Fruit fly (Drosophila melanogaster) whole organism, embryonic: Measurements from ENCODE around the gene mad2.
A peak's percentile ranks its signal among the peaks of the same experiment; 100 is the strongest.

Experiments
- Aef1 ChIP-seq: fragments of 200-800 bp; sonication (Bioruptor generic); IDR thresholded peaks from 3 replicates; pipeline ENCODE4 v1.3.6; 2022; ENCODE audit warnings: missing biosample characterization, missing genetic modification characterization
- Antp ChIP-seq: fragments of 200-800 bp; sonication (Bioruptor generic); optimal IDR thresholded peaks from 3 replicates; lab custom pipeline; 2016; ENCODE audit warnings: missing biosample characterization, missing genetic modification characterization
- Atf3 ChIP-seq: fragments of 200-800 bp; sonication (Bioruptor generic); optimal IDR thresholded peaks from 3 replicates; lab custom pipeline; 2016; ENCODE audit warnings: missing biosample characterization, missing genetic modification characterization
- CG10209 ChIP-seq: fragments of 200-800 bp; sonication (Bioruptor generic); optimal IDR thresholded peaks from 3 replicates; lab custom pipeline; 2017; ENCODE audit warnings: missing biosample characterization, mild to moderate bottlenecking, missing genetic modification characterization, missing genetic modification reagents
- CG12219 ChIP-seq: fragments of 200-800 bp; sonication (Bioruptor generic); optimal IDR thresholded peaks from 3 replicates; lab custom pipeline; 2018; ENCODE audit warnings: missing biosample characterization, mild to moderate bottlenecking, missing genetic modification characterization
- CG13287 ChIP-seq: fragments of 200-800 bp; sonication (Bioruptor generic); IDR thresholded peaks from 2 replicates; pipeline ENCODE4 v1.3.6; 2022; ENCODE audit warnings: missing biosample characterization, missing genetic modification characterization; ENCODE audit not compliant: partially characterized antibody
- CG14710 ChIP-seq: fragments of 200-800 bp; sonication (Bioruptor generic); optimal IDR thresholded peaks from 3 replicates; lab custom pipeline; 2019; ENCODE audit warnings: missing biosample characterization, mild to moderate bottlenecking, missing genetic modification characterization, moderate library complexity
- CG14965 ChIP-seq: fragments of 200-800 bp; sonication (Bioruptor generic); optimal IDR thresholded peaks from 2 replicates; lab custom pipeline; 2016; ENCODE audit warnings: missing biosample characterization, missing genetic modification characterization, borderline replicate concordance
- CG15011 ChIP-seq: fragments of 200-800 bp; sonication (Bioruptor generic); optimal IDR thresholded peaks from 3 replicates; lab custom pipeline; 2018; ENCODE audit warnings: missing biosample characterization, mild to moderate bottlenecking, missing genetic modification characterization
- CG15073 ChIP-seq: fragments of 200-800 bp; sonication (Bioruptor generic); optimal IDR thresholded peaks from 2 replicates; lab custom pipeline; 2016; ENCODE audit warnings: missing biosample characterization, missing genetic modification characterization
- CG1603 ChIP-seq: fragments of 200-800 bp; sonication (Bioruptor generic); optimal IDR thresholded peaks from 2 replicates; lab custom pipeline; 2019; ENCODE audit warnings: missing biosample characterization, mild to moderate bottlenecking, missing genetic modification characterization, moderate library complexity
- CG2678 ChIP-seq: fragments of 200-800 bp; sonication (Bioruptor generic); optimal IDR thresholded peaks from 3 replicates; lab custom pipeline; 2019; ENCODE audit warnings: missing biosample characterization, mild to moderate bottlenecking, missing genetic modification characterization, moderate library complexity
- CG31441 ChIP-seq: fragments of 200-800 bp; sonication (Bioruptor generic); IDR thresholded peaks from 2 replicates; pipeline ENCODE4 v1.3.6; 2022; ENCODE audit warnings: missing biosample characterization, missing genetic modification characterization
- CG6254 ChIP-seq: fragments of 200-800 bp; sonication (Bioruptor generic); optimal IDR thresholded peaks from 3 replicates; lab custom pipeline; 2017; ENCODE audit warnings: mild to moderate bottlenecking, missing biosample characterization, missing genetic modification reagents, missing genetic modification characterization
- CG7556 ChIP-seq: fragments of 200-800 bp; sonication (Bioruptor generic); optimal IDR thresholded peaks from 2 replicates; lab custom pipeline; 2017; ENCODE audit warnings: missing biosample characterization, mild to moderate bottlenecking, missing genetic modification characterization
- CG8765 ChIP-seq: fragments of 200-800 bp; sonication (Bioruptor generic); IDR thresholded peaks from 2 replicates; pipeline ENCODE4 v1.3.6; 2022; ENCODE audit warnings: missing biosample characterization, missing genetic modification characterization
- CG9727 ChIP-seq: fragments of 200-800 bp; sonication (Bioruptor generic); optimal IDR thresholded peaks from 3 replicates; lab custom pipeline; 2017; ENCODE audit warnings: missing biosample characterization, mild to moderate bottlenecking, missing genetic modification characterization
- CkIIα-i1 ChIP-seq: fragments of 200-800 bp; sonication (Bioruptor generic); IDR thresholded peaks from 2 replicates; pipeline ENCODE4 v1.3.6; 2022; ENCODE audit warnings: missing biosample characterization, missing genetic modification characterization
- Elba2 ChIP-seq: fragments of 200-800 bp; sonication (Bioruptor generic); optimal IDR thresholded peaks from 3 replicates; lab custom pipeline; 2016; ENCODE audit warnings: missing biosample characterization, missing genetic modification characterization
- HLH3B ChIP-seq: fragments of 200-800 bp; sonication (Bioruptor generic); IDR thresholded peaks from 2 replicates; pipeline ENCODE4 v1.3.6; 2022; ENCODE audit warnings: missing biosample characterization, missing genetic modification characterization
- Hmx ChIP-seq: fragments of 200-800 bp; sonication (Bioruptor generic); optimal IDR thresholded peaks from 2 replicates; lab custom pipeline; 2016; ENCODE audit warnings: missing biosample characterization, missing genetic modification characterization
- Hsf ChIP-seq: fragments of 200-800 bp; sonication (Bioruptor generic); optimal IDR thresholded peaks from 3 replicates; lab custom pipeline; 2016; ENCODE audit warnings: missing biosample characterization, missing genetic modification characterization
- Mes4 ChIP-seq: fragments of 200-800 bp; sonication (Bioruptor generic); optimal IDR thresholded peaks from 2 replicates; lab custom pipeline; 2016; ENCODE audit warnings: missing biosample characterization, missing genetic modification characterization
- NC2α ChIP-seq: fragments of 200-800 bp; sonication (Bioruptor generic); optimal IDR thresholded peaks from 2 replicates; lab custom pipeline; 2016; ENCODE audit warnings: missing biosample characterization, missing genetic modification characterization
- NfI ChIP-seq: fragments of 200-800 bp; sonication (Bioruptor generic); optimal IDR thresholded peaks from 3 replicates; lab custom pipeline; 2018; ENCODE audit warnings: missing biosample characterization, mild to moderate bottlenecking, missing genetic modification characterization, moderate library complexity
- Pdp1 ChIP-seq, 2 experiments: fragments of 200-800 bp; sonication (Bioruptor generic); optimal IDR thresholded peaks; 3 replicates each; lab custom pipeline; 2016; ENCODE audit warnings: missing biosample characterization in 2 of 2, missing genetic modification characterization in 2 of 2, mild to moderate bottlenecking in 1 of 2, moderate library complexity in 1 of 2
- Scr ChIP-seq: fragments of 200-800 bp; sonication (Bioruptor generic); IDR thresholded peaks from 2 replicates; pipeline ENCODE4 v1.3.6; 2022; ENCODE audit warnings: missing biosample characterization, missing genetic modification characterization; ENCODE audit not compliant: partially characterized antibody
- Stat92E ChIP-seq, 3 experiments: fragments of >200 bp in 2 of 3; fragments of 200-800 bp in 1 of 3; sonication (Bioruptor generic) in 1 of 3; optimal IDR thresholded peaks; 2 replicates each; lab custom pipeline; 2017 to 2019; ENCODE audit warnings: missing biosample characterization in 3 of 3, missing genetic modification characterization in 3 of 3, mild to moderate bottlenecking in 1 of 3, moderate library complexity in 1 of 3
- Trl ChIP-seq, 3 experiments: fragments of >200 bp in 2 of 3; fragments of 200-800 bp in 1 of 3; sonication (Bioruptor generic) in 1 of 3; optimal IDR thresholded peaks; 2 replicates in 1 of 3; 3 replicates in 2 of 3; lab custom pipeline; 2016 to 2017; ENCODE audit warnings: missing biosample characterization in 1 of 3, missing genetic modification characterization in 1 of 3
- abd-A ChIP-seq: fragments of 200-800 bp; sonication (Bioruptor generic); optimal IDR thresholded peaks from 3 replicates; lab custom pipeline; 2019; ENCODE audit warnings: missing biosample characterization, mild to moderate bottlenecking, missing genetic modification characterization, moderate library complexity
- chif ChIP-seq, 2 experiments: fragments of 200-800 bp; sonication (Bioruptor generic); optimal IDR thresholded peaks; 3 replicates each; lab custom pipeline; 2016; ENCODE audit warnings: missing biosample characterization in 2 of 2, missing genetic modification characterization in 2 of 2
- crc ChIP-seq: fragments of 200-800 bp; sonication (Bioruptor generic); optimal IDR thresholded peaks from 2 replicates; lab custom pipeline; 2016; ENCODE audit warnings: missing biosample characterization, missing genetic modification characterization
- dan ChIP-seq: fragments of 200-800 bp; sonication (Bioruptor generic); IDR thresholded peaks from 2 replicates; pipeline ENCODE4 v1.3.6; 2022; ENCODE audit warnings: missing biosample characterization, missing genetic modification characterization
- danr ChIP-seq: fragments of 200-800 bp; sonication (Bioruptor generic); IDR thresholded peaks from 2 replicates; pipeline ENCODE4 v1.3.6; 2022; ENCODE audit warnings: missing biosample characterization, missing genetic modification characterization
- disco-r ChIP-seq: fragments of 200-800 bp; sonication (Bioruptor generic); optimal IDR thresholded peaks from 2 replicates; lab custom pipeline; 2016; ENCODE audit warnings: missing biosample characterization, missing genetic modification characterization
- gt ChIP-seq: fragments of 200-800 bp; sonication (Bioruptor generic); IDR thresholded peaks from 2 replicates; pipeline ENCODE4 v1.3.6; 2022; ENCODE audit warnings: missing biosample characterization, missing genetic modification characterization
- jumu ChIP-seq: fragments of 200-800 bp; sonication (Bioruptor generic); optimal IDR thresholded peaks from 3 replicates; lab custom pipeline; 2016; ENCODE audit warnings: missing biosample characterization, missing genetic modification characterization
- lola ChIP-seq, 3 experiments: fragments of >200 bp in 2 of 3; fragments of 200-800 bp in 1 of 3; sonication (Bioruptor generic) in 1 of 3; optimal IDR thresholded peaks; 2 replicates each; lab custom pipeline; 2017 to 2019; ENCODE audit warnings: missing biosample characterization in 3 of 3, missing genetic modification characterization in 3 of 3, mild to moderate bottlenecking in 1 of 3, moderate library complexity in 1 of 3
- mirr ChIP-seq: fragments of 200-800 bp; sonication (Bioruptor generic); optimal IDR thresholded peaks from 3 replicates; lab custom pipeline; 2018; ENCODE audit warnings: missing biosample characterization, mild to moderate bottlenecking, missing genetic modification characterization
- nmo ChIP-seq: fragments of 200-800 bp; sonication (Bioruptor generic); optimal IDR thresholded peaks from 2 replicates; lab custom pipeline; 2018; ENCODE audit warnings: missing biosample characterization, mild to moderate bottlenecking, missing genetic modification characterization, moderate library complexity
- org-1 ChIP-seq: fragments of 200-800 bp; sonication (Bioruptor generic); optimal IDR thresholded peaks from 2 replicates; lab custom pipeline; 2017; ENCODE audit warnings: missing biosample characterization, missing genetic modification characterization
- phol ChIP-seq: fragments of 200-800 bp; sonication (Bioruptor generic); optimal IDR thresholded peaks from 3 replicates; lab custom pipeline; 2018; ENCODE audit warnings: missing biosample characterization, mild to moderate bottlenecking, missing genetic modification characterization, moderate library complexity
- pum ChIP-seq: fragments of 200-800 bp; sonication (Bioruptor generic); optimal IDR thresholded peaks from 2 replicates; lab custom pipeline; 2016; ENCODE audit warnings: missing biosample characterization, missing genetic modification characterization
- schlank ChIP-seq: fragments of 200-800 bp; sonication (Bioruptor generic); optimal IDR thresholded peaks from 2 replicates; lab custom pipeline; 2018; ENCODE audit warnings: missing biosample characterization, mild to moderate bottlenecking, missing genetic modification characterization
- sens ChIP-seq: fragments of 200-800 bp; sonication (Bioruptor generic); peaks from one replicate; lab custom pipeline; 2016; ENCODE audit warnings: missing biosample characterization, missing genetic modification characterization
- sim ChIP-seq: fragments of 200-800 bp; sonication (Bioruptor generic); IDR thresholded peaks from 2 replicates; pipeline ENCODE4 v1.3.6; 2022; ENCODE audit warnings: missing biosample characterization, missing genetic modification characterization
- slp2 ChIP-seq: fragments of 200-800 bp; sonication (Bioruptor generic); optimal IDR thresholded peaks from 2 replicates; lab custom pipeline; 2016; ENCODE audit warnings: missing biosample characterization, missing genetic modification characterization
- stwl ChIP-seq: fragments of 200-800 bp; sonication (Bioruptor generic); optimal IDR thresholded peaks from 3 replicates; lab custom pipeline; 2018; ENCODE audit warnings: missing biosample characterization, mild to moderate bottlenecking, missing genetic modification characterization, moderate library complexity
- usp ChIP-seq: fragments of >200 bp; optimal IDR thresholded peaks from 2 replicates; lab custom pipeline; 2017; ENCODE audit warnings: missing biosample characterization, missing genetic modification characterization
- wdn ChIP-seq: fragments of 200-800 bp; sonication (Bioruptor generic); IDR thresholded peaks from 2 replicates; pipeline ENCODE4 v1.3.6; 2022; ENCODE audit warnings: missing biosample characterization, missing genetic modification characterization

Gene mad2

dm6 chr3L:5856919-5857318 lies 44.0 kb upstream of the mad2 start (continued):
- TF ChIP-seq CG9727 (GFP tag; lab: Kevin White, UChicago) (peak; percentile 85), CG8765 (GFP tag; lab: Robert Waterston, UW) (peak; percentile 81), Scr (GFP tag; lab: Robert Waterston, UW) (no peak), stwl (peak; percentile 26), NC2α (peak; percentile 6), CG14710 (tag; lab: Kevin White, UChicago) (peak; percentile 72), CG14965 (no peak), HLH3B (GFP tag; lab: Robert Waterston, UW) (no peak), gt (GFP tag; lab: Robert Waterston, UW) (peak; percentile 22; the same call in 1 of the 2 replicates), usp (GFP tag; lab: Kevin White, UChicago) (no peak), CG6254 (peak; percentile 15), pum (GFP tag; lab: Kevin White, UChicago) (peak; percentile 28), lola (GFP tag; optimal IDR thresholded peaks at IDR 0.05; lab: Kevin White, UChicago) (peak in 1 of 3 experiments; percentile 86), Hmx (GFP tag; lab: Kevin White, UChicago) (no peak), dan (GFP tag; lab: Robert Waterston, UW) (peak; percentile 58), Elba2 (GFP tag; lab: Kevin White, UChicago) (peak; percentile 77), nmo (GFP tag; lab: Kevin White, UChicago) (peak; percentile 46), CG31441 (GFP tag; lab: Robert Waterston, UW) (peak; percentile 50; the same call in 1 of the 2 replicates), CG13287 (GFP tag; lab: Robert Waterston, UW) (no peak), Antp (GFP tag; lab: Kevin White, UChicago) (no peak), Mes4 (GFP tag; lab: Kevin White, UChicago) (peak; percentile 11), CG15073 (GFP tag; lab: Kevin White, UChicago) (no peak), CG1603 (peak; percentile 76), wdn (GFP tag; lab: Robert Waterston, UW) (no peak), CG12219 (GFP tag; lab: Kevin White, UChicago) (peak; percentile 22), Pdp1 (GFP tag; optimal IDR thresholded peaks at IDR 0.05; lab: Kevin White, UChicago) (no peak), sens (GFP tag; lab: Kevin White, UChicago) (peak; percentile 90), org-1 (GFP tag; lab: Kevin White, UChicago) (peak; percentile 22), CG2678 (no peak), danr (GFP tag; lab: Robert Waterston, UW) (no peak), CG15011 (GFP tag; lab: Kevin White, UChicago) (no peak), CG10209 (GFP tag; lab: Kevin White, UChicago) (peak; percentile 36), slp2 (GFP tag; lab: Kevin White, UChicago) (peak; percentile 15), abd-A (tag; lab: Kevin White, UChicago) (no peak), mirr (GFP tag; lab: Kevin White, UChicago) (no peak), CkIIα-i1 (GFP tag; lab: Robert Waterston, UW) (no peak), CG7556 (GFP tag; lab: Kevin White, UChicago) (peak; percentile 29), sim (GFP tag; lab: Robert Waterston, UW) (no peak), Stat92E (GFP tag; optimal IDR thresholded peaks at IDR 0.05; lab: Kevin White, UChicago) (peak in 1 of 3 experiments; percentile 4), schlank (tag; lab: Kevin White, UChicago) (no peak), disco-r (GFP tag; lab: Kevin White, UChicago) (no peak), phol (peak; percentile 62), NfI (no peak), jumu (GFP tag; lab: Kevin White, UChicago) (peak; percentile 25), Trl (optimal IDR thresholded peaks at IDR 0.05; lab: Kevin White, UChicago) (no peak), Trl (GFP tag; optimal IDR thresholded peaks at IDR 0.05; lab: Kevin White, UChicago) (peak; percentile 43), Hsf (GFP tag; lab: Kevin White, UChicago) (peak; percentile 47), Aef1 (GFP tag; lab: Robert Waterston, UW) (no peak), crc (GFP tag; lab: Kevin White, UChicago) (peak; percentile 17), Atf3 (GFP tag; lab: Kevin White, UChicago) (peak; percentile 47), chif (GFP tag; optimal IDR thresholded peaks at IDR 0.05; lab: Kevin White, UChicago) (peak; percentile 34 to 80)
